Fruit fly (Drosophila melanogaster): ENCODE measurements around the gene CG5412.

The CG5412 gene

dm6 chr3R:20579816-20580215 lies 3.0 kb downstream of the CG5412 start, which contains the start of the genes EloB and Srp14 (continued):
- TF ChIP-seq kni (GFP tag; optimal IDR thresholded peaks at IDR 0.05) = peak; percentile 54
- TF ChIP-seq vfl (GFP tag; optimal IDR thresholded peaks at IDR 0.05) = peak; percentile 90
- TF ChIP-seq Dbx (GFP tag; IDR thresholded peaks at IDR 0.05) = peak; percentile 91
- TF ChIP-seq abd-A (tag; optimal IDR thresholded peaks at IDR 0.05) = no peak
- no peak for TF ChIP-seq oc (tag; optimal IDR thresholded peaks at IDR 0.05)
- peak; percentile 96 for TF ChIP-seq sens (GFP tag)
- TF ChIP-seq H15 (GFP tag; IDR thresholded peaks at IDR 0.05) = peak; percentile 72
- no peak for TF ChIP-seq CG15073 (GFP tag; optimal IDR thresholded peaks at IDR 0.05)
- peak; percentile 81 for TF ChIP-seq CG3281 (GFP tag; optimal IDR thresholded peaks at IDR 0.05)
- TF ChIP-seq pzg (GFP tag; optimal IDR thresholded peaks at IDR 0.05) = peak; percentile 92
- TF ChIP-seq sqz (GFP tag; optimal IDR thresholded peaks at IDR 0.05) = no peak
- TF ChIP-seq Awh (GFP tag; IDR thresholded peaks at IDR 0.05) = peak; percentile 43; the same call in 1 of the 2 replicates
- peak; percentile 82 for TF ChIP-seq CG7786 (GFP tag; optimal IDR thresholded peaks at IDR 0.05)
- TF ChIP-seq CG10565 (GFP tag; optimal IDR thresholded peaks at IDR 0.05) = no peak
- TF ChIP-seq CG2120 (GFP tag; optimal IDR thresholded peaks at IDR 0.05) = peak; percentile 92
- peak; percentile 66 for TF ChIP-seq tgo (GFP tag; IDR thresholded peaks at IDR 0.05)
- no peak for TF ChIP-seq h (optimal IDR thresholded peaks at IDR 0.05)
- peak; percentile 81 for TF ChIP-seq Meics (GFP tag; optimal IDR thresholded peaks at IDR 0.05)
- peak; percentile 24 for TF ChIP-seq NK7.1 (GFP tag; optimal IDR thresholded peaks at IDR 0.05)
- TF ChIP-seq CG2199 (GFP tag; IDR thresholded peaks at IDR 0.05) = no peak; the same call in 2 of the 3 replicates
- peak; percentile 81 for TF ChIP-seq CG12299 (tag; optimal IDR thresholded peaks at IDR 0.05)
- TF ChIP-seq caup (GFP tag; optimal IDR thresholded peaks at IDR 0.05; ENCODE audit: severe bottlenecking) = peak; percentile 75
- TF ChIP-seq CG6683 (GFP tag; optimal IDR thresholded peaks at IDR 0.05) = peak; percentile 45
- peak; percentile 85 for TF ChIP-seq CG1603 (tag; optimal IDR thresholded peaks at IDR 0.05)
- TF ChIP-seq da (GFP tag; optimal IDR thresholded peaks at IDR 0.05) = peak; percentile 31
- TF ChIP-seq CG6175 (GFP tag; IDR thresholded peaks at IDR 0.05) = 0 out of 3 replicates have a peak, but pooled peaks have one; percentile 28
- no peak for TF ChIP-seq ham (GFP tag; IDR thresholded peaks at IDR 0.05)
- peak; percentile 86 for TF ChIP-seq CoRest (tag; optimal IDR thresholded peaks at IDR 0.05)
- peak; percentile 92 for TF ChIP-seq Rfx (GFP tag; IDR thresholded peaks at IDR 0.05)
- peak; percentile 23 for TF ChIP-seq CG17802 (tag; optimal IDR thresholded peaks at IDR 0.05)
- no peak for TF ChIP-seq nau (GFP tag; optimal IDR thresholded peaks at IDR 0.05)
- peak; percentile 27 for TF ChIP-seq CG3407 (GFP tag; optimal IDR thresholded peaks at IDR 0.05)
- peak; percentile 42 for TF ChIP-seq CG2875 (GFP tag; optimal IDR thresholded peaks at IDR 0.05)
- peak; percentile 43; the same call in 2 of the 3 replicates for TF ChIP-seq B-H1 (GFP tag; IDR thresholded peaks at IDR 0.05)
- peak; percentile 85 for TF ChIP-seq CG9727 (GFP tag; optimal IDR thresholded peaks at IDR 0.05)
- peak; percentile 65 for TF ChIP-seq BtbVII (GFP tag; optimal IDR thresholded peaks at IDR 0.05)
- no peak for TF ChIP-seq CG10274 (GFP tag; optimal IDR thresholded peaks at IDR 0.05)
- TF ChIP-seq CG17186 (GFP tag; optimal IDR thresholded peaks at IDR 0.05) = peak; percentile 50
- no peak for TF ChIP-seq CG15011 (GFP tag; optimal IDR thresholded peaks at IDR 0.05)
- TF ChIP-seq jigr1 (GFP tag; IDR thresholded peaks at IDR 0.05) = no peak
- TF ChIP-seq CHES-1-like (GFP tag; optimal IDR thresholded peaks at IDR 0.05) = peak; percentile 86
- peak; percentile 87 for TF ChIP-seq CG3847 (GFP tag; IDR thresholded peaks at IDR 0.05)
- peak in 1 of 2 experiments; percentile 52 for TF ChIP-seq insv (GFP tag; optimal IDR thresholded peaks at IDR 0.05)
- TF ChIP-seq Med (GFP tag) = peak; percentile 98
- peak; percentile 74 for TF ChIP-seq Dek (tag; optimal IDR thresholded peaks at IDR 0.05)
- peak; percentile 1 for TF ChIP-seq org-1 (GFP tag; optimal IDR thresholded peaks at IDR 0.05)
- TF ChIP-seq Poxn (GFP tag; IDR thresholded peaks at IDR 0.05) = no peak
- TF ChIP-seq CG4404 (GFP tag; IDR thresholded peaks at IDR 0.05) = peak; percentile 75
- no peak for TF ChIP-seq Jarid2 (GFP tag; optimal IDR thresholded peaks at IDR 0.05)
- TF ChIP-seq dati (GFP tag; IDR thresholded peaks at IDR 0.05) = no peak
- TF ChIP-seq CG16815 (GFP tag; optimal IDR thresholded peaks at IDR 0.05) = peak; percentile 46
- peak; percentile 77 for TF ChIP-seq E2f1 (GFP tag; IDR thresholded peaks at IDR 0.05)

Data from whole organism, embryonic.